Worm (Caenorhabditis elegans) whole organism, L2 larva: ENCODE data around the gene grl-9.

Experiments
- R02D3.7 ChIP-seq: fragments of 150-350 bp; optimal IDR thresholded peaks from 2 replicates; lab custom pipeline; 2014; ENCODE audit warnings: missing biosample characterization, missing genetic modification characterization
- ceh-16 ChIP-seq: fragments of 150-350 bp; optimal IDR thresholded peaks from 2 replicates; lab custom pipeline; 2014; ENCODE audit warnings: missing biosample characterization, missing genetic modification characterization
- fos-1 ChIP-seq: fragments of 150-350 bp; optimal IDR thresholded peaks from 2 replicates; lab custom pipeline; 2014; ENCODE audit warnings: missing biosample characterization, missing genetic modification characterization
- lin-13 ChIP-seq: fragments of 150-350 bp; optimal IDR thresholded peaks from 2 replicates; lab custom pipeline; 2014; ENCODE audit warnings: missing biosample characterization, missing genetic modification reagents, missing genetic modification characterization
- ztf-4 ChIP-seq: fragments of 150-350 bp; optimal IDR thresholded peaks from 2 replicates; lab custom pipeline; 2014; ENCODE audit warnings: missing biosample characterization, missing genetic modification characterization

DNA sequence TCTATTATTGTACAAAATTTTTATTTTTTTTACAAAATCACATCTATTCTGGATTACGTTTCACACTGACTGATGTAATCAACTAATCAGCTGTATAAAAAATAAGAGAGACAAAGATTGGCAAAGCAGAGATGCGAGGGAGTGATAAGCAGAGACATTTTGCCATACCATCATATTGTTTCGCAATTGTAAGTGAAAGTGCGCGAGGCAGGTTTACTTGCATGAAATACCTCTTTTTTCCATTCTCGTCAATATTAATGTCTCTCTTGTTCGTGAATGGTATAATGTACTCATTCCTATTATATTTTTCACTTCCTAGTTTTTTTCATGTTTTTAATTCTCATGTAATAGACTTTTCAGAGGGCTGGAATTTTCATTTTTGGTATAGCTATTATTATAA lies 5.4 kb upstream of the grl-9 start:
- no peak for TF ChIP-seq lin-13 (GFP tag; lab: Kevin White, UChicago)
- TF ChIP-seq ztf-4, result no peak
- no peak for TF ChIP-seq fos-1 (tag; lab: Kevin White, UChicago)
- no peak for TF ChIP-seq R02D3.7
- no peak for TF ChIP-seq ceh-16 (tag; lab: Kevin White, UChicago)
